Fruit fly (Drosophila melanogaster): ENCODE measurements around the gene mRpS6.
A peak's percentile ranks its signal among the peaks of the same experiment; 100 is the strongest.

mRpS6 gene

DNA sequence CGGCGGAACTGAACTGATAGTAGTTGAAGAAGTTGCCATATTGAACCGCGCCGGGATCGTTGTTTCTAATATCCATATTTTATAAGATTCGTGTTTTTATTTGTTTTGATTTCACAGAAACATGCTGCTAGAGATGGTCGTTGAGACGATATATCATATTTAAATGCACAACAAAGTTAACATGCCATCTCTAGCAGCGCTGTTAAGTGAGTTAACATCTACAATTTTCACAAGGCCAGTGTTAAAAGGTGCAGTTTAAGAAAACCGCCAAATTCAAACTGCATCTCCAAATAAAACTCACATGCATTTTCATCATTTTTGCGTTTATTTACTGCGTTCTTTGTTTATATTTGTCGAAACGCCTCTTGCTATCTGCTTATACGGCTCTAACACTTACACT lies 3.0 kb downstream of the mRpS6 start, which contains the start of gene CG11342 (continued):
- TF ChIP-seq fd3F (GFP tag; optimal IDR thresholded peaks at IDR 0.05) (no peak), CG6854 (GFP tag; optimal IDR thresholded peaks at IDR 0.05) (no peak), CG10543 (GFP tag; optimal IDR thresholded peaks at IDR 0.05) (no peak), Mad (GFP tag; optimal IDR thresholded peaks at IDR 0.05) (no peak), CG6765 (GFP tag; optimal IDR thresholded peaks at IDR 0.05) (no peak), CG10462 (GFP tag; optimal IDR thresholded peaks at IDR 0.05) (no peak), pita (GFP tag; optimal IDR thresholded peaks at IDR 0.05) (no peak), Ets97D (GFP tag; optimal IDR thresholded peaks at IDR 0.05) (peak; percentile 58), tio (GFP tag; optimal IDR thresholded peaks at IDR 0.05) (no peak), chinmo (GFP tag; IDR thresholded peaks at IDR 0.05; ENCODE audit: partially characterized antibody) (peak; percentile 82; the same call in 2 of the 4 replicates), CG2116 (GFP tag; optimal IDR thresholded peaks at IDR 0.05) (peak; percentile 44), Nf-YA (GFP tag; IDR thresholded peaks at IDR 0.05) (no peak), mam (GFP tag; optimal IDR thresholded peaks at IDR 0.05) (no peak), CG2199 (GFP tag; IDR thresholded peaks at IDR 0.05) (no peak), vvl (GFP tag; IDR thresholded peaks at IDR 0.05) (0 out of 2 replicates have a peak, but pooled peaks have one; percentile 13), CG13287 (GFP tag; IDR thresholded peaks at IDR 0.05; ENCODE audit: partially characterized antibody) (peak; percentile 94), Elba2 (GFP tag; optimal IDR thresholded peaks at IDR 0.05) (no peak), CG14441 (GFP tag; IDR thresholded peaks at IDR 0.05) (no peak), CG18619 (GFP tag; optimal IDR thresholded peaks at IDR 0.05) (no peak), Lim3 (GFP tag; IDR thresholded peaks at IDR 0.05) (no peak), CG12155 (GFP tag; optimal IDR thresholded peaks at IDR 0.05) (no peak), unc-4 (GFP tag; IDR thresholded peaks at IDR 0.05; ENCODE audit: partially characterized antibody) (peak; percentile 89), sna (GFP tag; IDR thresholded peaks at IDR 0.05; ENCODE audit: partially characterized antibody) (peak; percentile 89), CG6272 (GFP tag; IDR thresholded peaks at IDR 0.05) (no peak), CG14014 (GFP tag; IDR thresholded peaks at IDR 0.05) (no peak), fd102C (GFP tag; optimal IDR thresholded peaks at IDR 0.05) (no peak), CG8388 (GFP tag; optimal IDR thresholded peaks at IDR 0.05) (no peak), CG3065 (GFP tag; optimal IDR thresholded peaks at IDR 0.05) (no peak), sr (GFP tag; IDR thresholded peaks at IDR 0.05) (no peak), CG10654 (GFP tag; optimal IDR thresholded peaks at IDR 0.05) (no peak), sob (GFP tag; IDR thresholded peaks at IDR 0.05) (0 out of 2 replicates have a peak, but pooled peaks have one; percentile 10), Hr3 (GFP tag; optimal IDR thresholded peaks at IDR 0.05) (no peak), Nf-YB (GFP tag; optimal IDR thresholded peaks at IDR 0.05) (no peak), CG7372 (GFP tag; IDR thresholded peaks at IDR 0.05) (no peak), odd (GFP tag; optimal IDR thresholded peaks at IDR 0.05) (no peak), gro (GFP tag; optimal IDR thresholded peaks at IDR 0.05) (no peak), Mrtf (GFP tag; IDR thresholded peaks at IDR 0.05) (no peak), pb (GFP tag; optimal IDR thresholded peaks at IDR 0.05) (no peak), CG18262 (tag; optimal IDR thresholded peaks at IDR 0.05) (no peak), CG11093 (GFP tag; IDR thresholded peaks at IDR 0.05) (no peak), Scr (GFP tag; IDR thresholded peaks at IDR 0.05; ENCODE audit: partially characterized antibody) (peak; percentile 85), CG15269 (tag; optimal IDR thresholded peaks at IDR 0.05) (no peak), pzg (GFP tag; optimal IDR thresholded peaks at IDR 0.05) (peak; percentile 42), tup (GFP tag; optimal IDR thresholded peaks at IDR 0.05) (no peak), p53 (GFP tag; optimal IDR thresholded peaks at IDR 0.05) (no peak), PHDP (tag; optimal IDR thresholded peaks at IDR 0.05) (no peak), dmrt99B (tag; optimal IDR thresholded peaks at IDR 0.05) (no peak), crc (GFP tag; optimal IDR thresholded peaks at IDR 0.05) (no peak), Spps (tag; optimal IDR thresholded peaks at IDR 0.05) (no peak), Sin3A (optimal IDR thresholded peaks at IDR 0.05) (no peak), stwl (tag; optimal IDR thresholded peaks at IDR 0.05) (peak; percentile 99), ssp (GFP tag; IDR thresholded peaks at IDR 0.05) (no peak)
